Fruit fly (Drosophila melanogaster) whole organism, embryonic: ENCODE data around the gene Bacc.
A peak's percentile ranks its signal among the peaks of the same experiment; 100 is the strongest.

Source experiments
- CG11723 ChIP-seq: fragments of 200-800 bp; sonication (Bioruptor generic); optimal IDR thresholded peaks from 2 replicates; lab custom pipeline; 2017; ENCODE audit warnings: missing biosample characterization, mild to moderate bottlenecking, missing genetic modification characterization
- CG13624 ChIP-seq: fragments of 200-800 bp; sonication (Bioruptor generic); optimal IDR thresholded peaks from 2 replicates; lab custom pipeline; 2016; ENCODE audit warnings: missing biosample characterization, missing genetic modification characterization
- CG9932 ChIP-seq: fragments of 200-800 bp; sonication (Bioruptor generic); IDR thresholded peaks from 2 replicates; pipeline ENCODE4 v1.3.6; 2022; ENCODE audit warnings: missing biosample characterization, missing genetic modification characterization
- Mes4 ChIP-seq: fragments of 200-800 bp; sonication (Bioruptor generic); optimal IDR thresholded peaks from 2 replicates; lab custom pipeline; 2016; ENCODE audit warnings: missing biosample characterization, missing genetic modification characterization
- Sin3A ChIP-seq: fragments of >200 bp; optimal IDR thresholded peaks from 2 replicates; lab custom pipeline; 2018
- Sox100B ChIP-seq: fragments of 200-800 bp; sonication (Bioruptor generic); optimal IDR thresholded peaks from 3 replicates; lab custom pipeline; 2018; ENCODE audit warnings: missing biosample characterization, mild to moderate bottlenecking, missing genetic modification characterization
- chn ChIP-seq: fragments of 200-800 bp; sonication (Bioruptor generic); optimal IDR thresholded peaks from 2 replicates; lab custom pipeline; 2016; ENCODE audit warnings: missing biosample characterization, missing genetic modification characterization
- mam ChIP-seq: fragments of 200-800 bp; sonication (Bioruptor generic); optimal IDR thresholded peaks from 3 replicates; lab custom pipeline; 2016; ENCODE audit warnings: missing biosample characterization, missing genetic modification characterization
- row ChIP-seq: fragments of 200-800 bp; sonication (Bioruptor generic); IDR thresholded peaks from 3 replicates; pipeline ENCODE4 v1.3.6; 2022; ENCODE audit warnings: missing biosample characterization, missing genetic modification characterization

DNA sequence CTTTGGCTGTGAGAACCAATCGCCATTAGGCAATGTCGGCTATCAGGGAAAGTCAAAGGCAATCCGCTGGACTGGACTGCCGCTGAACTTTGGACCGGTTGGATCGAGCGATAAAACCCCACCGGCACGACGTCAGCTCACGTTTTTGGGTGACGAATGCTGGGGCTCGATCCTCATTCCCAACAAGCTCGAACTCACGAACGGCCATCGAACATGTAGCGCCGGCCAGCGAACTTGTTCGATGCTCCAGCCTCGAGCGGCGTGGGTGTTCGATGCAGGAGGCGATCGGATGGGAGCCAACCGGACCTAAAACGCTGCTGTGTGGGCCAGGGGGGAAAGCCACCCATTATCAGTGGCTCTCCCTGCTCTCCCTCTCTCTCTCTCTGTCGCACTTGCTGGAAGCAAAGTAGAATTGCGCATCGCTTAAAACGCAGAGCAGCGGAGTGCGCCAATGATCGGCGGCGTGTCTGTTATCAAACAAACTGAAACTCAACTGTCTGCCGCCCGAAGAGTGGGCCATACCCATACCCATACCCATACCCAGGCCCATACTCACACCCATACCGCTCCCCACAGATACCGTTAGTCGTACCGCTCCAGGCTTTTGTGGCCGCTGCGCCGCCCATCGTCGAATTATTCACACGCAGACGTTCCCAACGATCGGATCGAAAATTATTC, 52.5 kb downstream of the Bacc start, which contains the start of gene daw:
- TF ChIP-seq Sin3A (no peak), Mes4 (GFP tag; lab: Kevin White, UChicago) (no peak), row (no peak), Sox100B (GFP tag; lab: Kevin White, UChicago) (no peak), CG9932 (GFP tag; lab: Robert Waterston, UW) (no peak), mam (no peak), chn (GFP tag; lab: Kevin White, UChicago) (peak; percentile 21), CG13624 (GFP tag; lab: Kevin White, UChicago) (peak; percentile 81), CG11723 (GFP tag; lab: Kevin White, UChicago) (no peak)
